Worm (Caenorhabditis elegans) whole organism, L4 larva: ENCODE data around the gene R09E12.9.

Experiments
- ceh-32 ChIP-seq: sonication (generic microtip); optimal IDR thresholded peaks from 2 replicates; lab custom pipeline; 2016; ENCODE audit warnings: mild to moderate bottlenecking, missing genetic modification characterization, missing compliant biosample characterization; ENCODE audit not compliant: poor library complexity
- lin-15B ChIP-seq: fragments of 150-350 bp; sonication (generic microtip); optimal IDR thresholded peaks from 3 replicates; lab custom pipeline; 2014; ENCODE audit warnings: missing biosample characterization, missing genetic modification characterization
- nhr-28 ChIP-seq: fragments of 150-350 bp; optimal IDR thresholded peaks from 2 replicates; lab custom pipeline; 2014; ENCODE audit warnings: missing biosample characterization, missing genetic modification characterization
- pqm-1 ChIP-seq: sonication (generic microtip); optimal IDR thresholded peaks from 2 replicates; lab custom pipeline; 2017; ENCODE audit warnings: missing biosample characterization, missing genetic modification characterization
- unc-39 ChIP-seq: sonication (generic microtip); optimal IDR thresholded peaks from 2 replicates; lab custom pipeline; 2017; ENCODE audit warnings: missing biosample characterization, missing genetic modification characterization
- ztf-11 ChIP-seq: fragments of 150-350 bp; optimal IDR thresholded peaks from 2 replicates; lab custom pipeline; 2014; ENCODE audit warnings: missing biosample characterization, missing genetic modification characterization

DNA sequence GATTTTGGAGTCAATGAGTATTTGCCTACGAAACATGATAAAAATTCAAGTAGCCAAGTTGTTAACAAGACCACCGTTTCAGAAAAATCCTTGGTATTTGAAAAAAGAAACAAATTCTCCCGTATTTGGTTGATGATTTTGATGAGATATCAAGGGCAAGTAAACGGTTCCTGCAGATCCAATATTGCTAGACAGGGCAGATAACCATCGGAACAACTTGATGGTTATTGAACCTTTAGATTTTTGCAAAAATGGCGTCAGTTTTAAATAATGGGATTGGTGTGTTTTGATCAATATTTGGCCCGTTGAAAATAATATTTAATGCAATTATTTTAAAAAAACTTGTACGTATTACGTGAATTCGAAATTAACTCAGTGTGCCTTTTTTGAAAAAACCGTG is 22.9 kb downstream of the R09E12.9 start:
- TF ChIP-seq pqm-1 (no peak), ztf-11 (no peak), lin-15B (tag; lab: Kevin White, UChicago) (no peak), unc-39 (tag; lab: Kevin White, UChicago) (no peak), nhr-28 (tag; lab: Kevin White, UChicago) (no peak), ceh-32 (tag; lab: Kevin White, UChicago) (no peak)
